Worm (Caenorhabditis elegans) whole organism, L1 larva: Measurements from ENCODE around the gene twk-24.

Source experiments
- F16B12.6 ChIP-seq: fragments of 150-350 bp; optimal IDR thresholded peaks from 2 replicates; lab custom pipeline; 2014; ENCODE audit warnings: missing biosample characterization, missing genetic modification characterization
- Y116A8C.19 ChIP-seq: sonication (generic microtip); optimal IDR thresholded peaks from 2 replicates; lab custom pipeline; 2016; ENCODE audit warnings: missing compliant biosample characterization, missing genetic modification characterization, borderline replicate concordance
- ceh-8 ChIP-seq: fragments of 200-800 bp; sonication (Bioruptor generic); optimal IDR thresholded peaks from 2 replicates; lab custom pipeline; 2018; ENCODE audit warnings: mild to moderate bottlenecking, missing genetic modification characterization, moderate library complexity, missing compliant biosample characterization
- ceh-90 ChIP-seq: sonication (generic microtip); optimal IDR thresholded peaks from 2 replicates; lab custom pipeline; 2016; ENCODE audit warnings: missing genetic modification characterization, missing compliant biosample characterization
- nhr-12 ChIP-seq: sonication (generic microtip); optimal IDR thresholded peaks from 2 replicates; lab custom pipeline; 2017; ENCODE audit warnings: missing biosample characterization, missing genetic modification characterization
- nhr-20 ChIP-seq: sonication (generic microtip); optimal IDR thresholded peaks from 2 replicates; lab custom pipeline; 2016; ENCODE audit warnings: mild to moderate bottlenecking, missing genetic modification characterization, missing compliant biosample characterization
- pax-3 ChIP-seq: fragments of 200-800 bp; sonication (Bioruptor generic); optimal IDR thresholded peaks from 2 replicates; lab custom pipeline; 2018; ENCODE audit warnings: mild to moderate bottlenecking, missing genetic modification characterization, moderate library complexity, missing compliant biosample characterization
- pqm-1 ChIP-seq: sonication (generic microtip); optimal IDR thresholded peaks from 3 replicates; lab custom pipeline; 2017; ENCODE audit warnings: missing biosample characterization, missing genetic modification characterization

DNA sequence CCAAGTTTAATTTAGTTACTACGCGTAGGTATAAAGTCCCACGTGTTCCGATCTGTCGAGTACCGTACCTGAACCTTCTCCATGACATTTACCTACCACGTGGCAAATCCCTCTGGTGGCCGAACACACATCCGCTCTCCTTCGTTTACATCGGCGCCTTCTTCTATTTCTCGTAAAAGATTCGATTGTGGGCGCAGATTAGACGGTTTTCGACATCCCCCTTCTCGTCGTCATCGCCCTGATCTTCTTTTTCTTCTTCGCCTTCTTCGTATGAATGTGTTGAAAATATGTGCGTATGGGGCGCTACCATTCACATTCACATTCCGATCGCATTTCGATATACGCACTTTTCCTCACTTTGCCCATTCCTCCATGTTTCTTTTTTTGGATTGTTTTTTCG, 27.7 kb upstream of the twk-24 start:
- TF ChIP-seq pqm-1 (tag; lab: Kevin White, UChicago) (no peak), nhr-20 (tag; lab: Kevin White, UChicago) (peak; percentile 10), ceh-90 (tag; lab: Kevin White, UChicago) (no peak), nhr-12 (tag; lab: Kevin White, UChicago) (no peak), pax-3 (tag; lab: Kevin White, UChicago) (no peak), F16B12.6 (tag; lab: Kevin White, UChicago) (no peak), Y116A8C.19 (no peak), ceh-8 (GFP tag; lab: Kevin White, UChicago) (no peak)
